Worm (Caenorhabditis elegans): ENCODE measurements around the gene srz-9.

The srz-9 gene

ce11 chrIII:1271378-1271926 is 7.7 kb downstream of the srz-9 start, which contains the start of gene fbxa-31:
Gene fbxa-31 (minus strand): TSS chrIII:1271428.
- TF ChIP-seq mdl-1 (tag; optimal IDR thresholded peaks at IDR 0.05) (no peak), elt-2 (tag; optimal IDR thresholded peaks at IDR 0.05) (peak; percentile 59), pha-4 (tag; optimal IDR thresholded peaks at IDR 0.05) (peak; percentile 96), pqm-1 (tag; optimal IDR thresholded peaks at IDR 0.05) (peak; percentile 48)

- TF ChIP-seq elt-2 (tag; optimal IDR thresholded peaks at IDR 0.05) (peak; percentile 72), pqm-1 (tag; optimal IDR thresholded peaks at IDR 0.05) (peak; percentile 58), R02D3.7 (tag; optimal IDR thresholded peaks at IDR 0.05) (no peak), lin-39 (tag; optimal IDR thresholded peaks at IDR 0.05) (no peak), ceh-9 (tag; optimal IDR thresholded peaks at IDR 0.05) (no peak)
Measured at ce11 chrIII:1273655-1274328, 10.0 kb downstream of the srz-9 start, which contains the start of gene fbxa-29. Gene fbxa-29 (minus strand): TSS chrIII:1273705.

ce11 chrIII:1275513-1275912 is 11.7 kb downstream of the srz-9 start, which contains the start of gene fbxa-30:
Gene fbxa-30 (minus strand): TSS chrIII:1275613.
- TF ChIP-seq elt-2 (tag; optimal IDR thresholded peaks at IDR 0.05) (peak; percentile 6), ztf-11 (tag; optimal IDR thresholded peaks at IDR 0.05) (no peak), elt-1 (tag; optimal IDR thresholded peaks at IDR 0.05) (no peak), tbx-2 (tag; optimal IDR thresholded peaks at IDR 0.05) (no peak), jun-1 (tag; optimal IDR thresholded peaks at IDR 0.05) (no peak)

ce11 chrIII:1279197-1279596 is 15.4 kb downstream of the srz-9 start:
- TF ChIP-seq elt-3 (tag; optimal IDR thresholded peaks at IDR 0.05) = no peak
- TF ChIP-seq aly-2 (tag; optimal IDR thresholded peaks at IDR 0.05) = no peak
- no peak for TF ChIP-seq fkh-10 (GFP tag; optimal IDR thresholded peaks at IDR 0.05)
- TF ChIP-seq sea-2 (GFP tag; optimal IDR thresholded peaks at IDR 0.05) = no peak
- no peak for TF ChIP-seq eor-1 (tag; optimal IDR thresholded peaks at IDR 0.05)
- no peak for TF ChIP-seq lin-39 (tag; optimal IDR thresholded peaks at IDR 0.05)
- TF ChIP-seq ceh-28 (tag; optimal IDR thresholded peaks at IDR 0.05) = peak; percentile 42
- TF ChIP-seq ztf-4 (tag; optimal IDR thresholded peaks at IDR 0.05) = no peak
- TF ChIP-seq egl-27 (tag; optimal IDR thresholded peaks at IDR 0.05) = peak; percentile 45
- no peak for TF ChIP-seq fos-1 (tag; optimal IDR thresholded peaks at IDR 0.05)
- TF ChIP-seq pha-4 (tag; optimal IDR thresholded peaks at IDR 0.05) = peak; percentile 95
- TF ChIP-seq elt-2 (tag; optimal IDR thresholded peaks at IDR 0.05) = peak; percentile 99
- TF ChIP-seq pqm-1 (tag; optimal IDR thresholded peaks at IDR 0.05) = peak; percentile 98
- TF ChIP-seq egl-5 (tag; optimal IDR thresholded peaks at IDR 0.05) = no peak
- TF ChIP-seq jun-1 (tag; optimal IDR thresholded peaks at IDR 0.05) = peak; percentile 89
- no peak for TF ChIP-seq ceh-9 (tag; optimal IDR thresholded peaks at IDR 0.05)
- TF ChIP-seq nhr-43 (tag; optimal IDR thresholded peaks at IDR 0.05; ENCODE audit: poor library complexity, severe bottlenecking) = no peak

ce11 chrIII:1284584-1285046 is 20.8 kb downstream of the srz-9 start, which contains the start of gene fbxa-37:
Gene fbxa-37 (plus strand): TSS chrIII:1284996.
- TF ChIP-seq nfya-1 (tag; optimal IDR thresholded peaks at IDR 0.05; ENCODE audit: insufficient read depth) = peak; percentile 27
- TF ChIP-seq elt-3 (tag; optimal IDR thresholded peaks at IDR 0.05) = no peak
- peak; percentile 92 for TF ChIP-seq pha-4 (tag; optimal IDR thresholded peaks at IDR 0.05)
- TF ChIP-seq ceh-28 (tag; optimal IDR thresholded peaks at IDR 0.05) = peak; percentile 74

- no peak for TF ChIP-seq nhr-43 (tag; optimal IDR thresholded peaks at IDR 0.05; ENCODE audit: poor library complexity, severe bottlenecking)
- no peak for TF ChIP-seq ceh-16 (tag; optimal IDR thresholded peaks at IDR 0.05)
- no peak for TF ChIP-seq ZK546.5 (tag; optimal IDR thresholded peaks at IDR 0.05)
- TF ChIP-seq ztf-4 (tag; optimal IDR thresholded peaks at IDR 0.05) = no peak
- TF ChIP-seq nhr-76 (tag; optimal IDR thresholded peaks at IDR 0.05) = no peak
- TF ChIP-seq nhr-25 (tag; optimal IDR thresholded peaks at IDR 0.05) = no peak
- no peak for TF ChIP-seq eor-1 (tag; optimal IDR thresholded peaks at IDR 0.05)
- TF ChIP-seq egl-27 (tag; optimal IDR thresholded peaks at IDR 0.05) = no peak
- TF ChIP-seq nhr-77 (tag; optimal IDR thresholded peaks at IDR 0.05) = no peak
- no peak for TF ChIP-seq unc-39 (tag; optimal IDR thresholded peaks at IDR 0.05)
Measured at ce11 chrIII:1288473-1289056, 24.8 kb downstream of the srz-9 start, which contains the start of gene fbxa-50. Gene fbxa-50 (minus strand): TSS chrIII:1288523.
